Fruit fly (Drosophila melanogaster) whole organism, embryonic: Measurements from ENCODE around the gene CG34183.

ENCODE experiments used
- Aef1 ChIP-seq: fragments of 200-800 bp; sonication (Bioruptor generic); IDR thresholded peaks from 3 replicates; pipeline ENCODE4 v1.3.6; 2022; ENCODE audit warnings: missing biosample characterization, missing genetic modification characterization
- B-H2 ChIP-seq: fragments of 200-800 bp; sonication (Bioruptor generic); optimal IDR thresholded peaks from 2 replicates; lab custom pipeline; 2018; ENCODE audit warnings: missing biosample characterization, mild to moderate bottlenecking, missing genetic modification characterization
- BtbVII ChIP-seq: fragments of 200-800 bp; sonication (Bioruptor generic); optimal IDR thresholded peaks from 3 replicates; lab custom pipeline; 2017; ENCODE audit warnings: missing biosample characterization, mild to moderate bottlenecking, missing genetic modification characterization
- CG10979 ChIP-seq: fragments of 200-800 bp; sonication (Bioruptor generic); optimal IDR thresholded peaks from 2 replicates; lab custom pipeline; 2018; ENCODE audit warnings: missing biosample characterization, mild to moderate bottlenecking, missing genetic modification characterization, moderate library complexity
- CG12391 ChIP-seq: fragments of 200-800 bp; sonication (Bioruptor generic); optimal IDR thresholded peaks from 3 replicates; lab custom pipeline; 2018; ENCODE audit warnings: missing biosample characterization, mild to moderate bottlenecking, missing genetic modification characterization, moderate library complexity
- CG14860 ChIP-seq: fragments of 200-800 bp; sonication (Bioruptor generic); IDR thresholded peaks from 3 replicates; pipeline ENCODE4 v1.3.6; 2022; ENCODE audit warnings: missing biosample characterization, missing genetic modification characterization; ENCODE audit not compliant: partially characterized antibody
- CG15514 ChIP-seq: fragments of 200-800 bp; sonication (Bioruptor generic); optimal IDR thresholded peaks from 3 replicates; lab custom pipeline; 2017; ENCODE audit warnings: missing biosample characterization, missing genetic modification characterization, mild to moderate bottlenecking, moderate library complexity, missing genetic modification reagents
- CG31365 ChIP-seq: fragments of 200-800 bp; sonication (Bioruptor generic); optimal IDR thresholded peaks from 2 replicates; lab custom pipeline; 2018; ENCODE audit warnings: missing biosample characterization, mild to moderate bottlenecking, missing genetic modification characterization
- CG31441 ChIP-seq: fragments of 200-800 bp; sonication (Bioruptor generic); IDR thresholded peaks from 2 replicates; pipeline ENCODE4 v1.3.6; 2022; ENCODE audit warnings: missing biosample characterization, missing genetic modification characterization
- CG4404 ChIP-seq: fragments of 200-800 bp; sonication (Bioruptor generic); IDR thresholded peaks from 2 replicates; pipeline ENCODE4 v1.3.6; 2022; ENCODE audit warnings: missing biosample characterization, missing genetic modification characterization
- CG5180 ChIP-seq: fragments of 200-800 bp; sonication (Bioruptor generic); optimal IDR thresholded peaks from 3 replicates; lab custom pipeline; 2017; ENCODE audit warnings: missing biosample characterization, missing genetic modification characterization, mild to moderate bottlenecking, moderate library complexity, missing genetic modification reagents
- CG5245 ChIP-seq: fragments of 200-800 bp; sonication (Bioruptor generic); optimal IDR thresholded peaks from 3 replicates; lab custom pipeline; 2016; ENCODE audit warnings: missing biosample characterization, missing genetic modification characterization
- CG6272 ChIP-seq: fragments of 200-800 bp; sonication (Bioruptor generic); IDR thresholded peaks from 2 replicates; pipeline ENCODE4 v1.3.6; 2022; ENCODE audit warnings: missing biosample characterization, missing genetic modification characterization
- CG7786 ChIP-seq: fragments of 200-800 bp; sonication (Bioruptor generic); optimal IDR thresholded peaks from 2 replicates; lab custom pipeline; 2016; ENCODE audit warnings: missing biosample characterization, missing genetic modification characterization
- CG9727 ChIP-seq: fragments of 200-800 bp; sonication (Bioruptor generic); optimal IDR thresholded peaks from 3 replicates; lab custom pipeline; 2017; ENCODE audit warnings: missing biosample characterization, mild to moderate bottlenecking, missing genetic modification characterization
- CG9797 ChIP-seq: fragments of 200-800 bp; sonication (Bioruptor generic); optimal IDR thresholded peaks from 3 replicates; lab custom pipeline; 2018; ENCODE audit warnings: missing biosample characterization, mild to moderate bottlenecking, missing genetic modification characterization
- D ChIP-seq, 2 experiments: fragments of 200-800 bp in 1 of 2; fragments of >200 bp in 1 of 2; sonication (Bioruptor generic) in 1 of 2; optimal IDR thresholded peaks; 2 replicates in 1 of 2; 3 replicates in 1 of 2; lab custom pipeline; 2017; ENCODE audit warnings: mild to moderate bottlenecking in 1 of 2, missing biosample characterization in 1 of 2, missing genetic modification characterization in 1 of 2, missing genetic modification reagents in 1 of 2
- Deaf1 ChIP-seq: fragments of 200-800 bp; optimal IDR thresholded peaks from 3 replicates; lab custom pipeline; 2019; ENCODE audit warnings: missing biosample characterization, mild to moderate bottlenecking, missing genetic modification characterization, moderate library complexity
- Doc2 ChIP-seq: fragments of 200-800 bp; sonication (Bioruptor generic); IDR thresholded peaks from 2 replicates; pipeline ENCODE4 v1.3.6; 2022; ENCODE audit warnings: missing biosample characterization, missing genetic modification characterization
- Doc3 ChIP-seq: fragments of 200-800 bp; sonication (Bioruptor generic); IDR thresholded peaks from 3 replicates; pipeline ENCODE4 v1.3.6; 2022; ENCODE audit warnings: missing biosample characterization, missing genetic modification characterization; ENCODE audit not compliant: partially characterized antibody
- ERR ChIP-seq: fragments of 200-800 bp; sonication (Bioruptor generic); optimal IDR thresholded peaks from 2 replicates; lab custom pipeline; 2016; ENCODE audit warnings: missing biosample characterization, missing genetic modification characterization
- Elba2 ChIP-seq: fragments of 200-800 bp; sonication (Bioruptor generic); optimal IDR thresholded peaks from 3 replicates; lab custom pipeline; 2016; ENCODE audit warnings: missing biosample characterization, missing genetic modification characterization
- H15 ChIP-seq: fragments of 200-800 bp; sonication (Bioruptor generic); IDR thresholded peaks from 3 replicates; pipeline ENCODE4 v1.3.6; 2022; ENCODE audit warnings: missing biosample characterization, missing genetic modification characterization
- Hr51 ChIP-seq, 2 experiments: fragments of 200-800 bp; sonication (Bioruptor generic); optimal IDR thresholded peaks; 2 replicates in 1 of 2; 3 replicates in 1 of 2; lab custom pipeline; 2016 to 2018; ENCODE audit warnings: missing biosample characterization in 2 of 2, missing genetic modification characterization in 2 of 2, mild to moderate bottlenecking in 1 of 2, moderate library complexity in 1 of 2
- Med ChIP-seq: fragments of 200-800 bp; sonication (Bioruptor generic); peaks from one replicate; lab custom pipeline; 2016; ENCODE audit warnings: missing biosample characterization, missing genetic modification characterization, mild to moderate bottlenecking, inconsistent platforms, moderate library complexity
- Nf-YB ChIP-seq: fragments of 200-800 bp; sonication (Bioruptor generic); optimal IDR thresholded peaks from 3 replicates; lab custom pipeline; 2019; ENCODE audit warnings: missing biosample characterization, mild to moderate bottlenecking, missing genetic modification characterization, moderate library complexity
- Rfx ChIP-seq: fragments of 200-800 bp; sonication (Bioruptor generic); IDR thresholded peaks from 2 replicates; pipeline ENCODE4 v1.3.6; 2022; ENCODE audit warnings: missing biosample characterization, missing genetic modification characterization
- Sin3A ChIP-seq: fragments of >200 bp; optimal IDR thresholded peaks from 2 replicates; lab custom pipeline; 2018
- Sox102F ChIP-seq: fragments of 200-800 bp; sonication (Bioruptor generic); optimal IDR thresholded peaks from 2 replicates; lab custom pipeline; 2018; ENCODE audit warnings: missing biosample characterization, mild to moderate bottlenecking, missing genetic modification characterization, moderate library complexity
- Ssrp ChIP-seq: fragments of 200-800 bp; sonication (Bioruptor generic); optimal IDR thresholded peaks from 2 replicates; lab custom pipeline; 2018; ENCODE audit warnings: missing biosample characterization, mild to moderate bottlenecking, missing genetic modification characterization, moderate library complexity
- TFAM ChIP-seq: fragments of 200-800 bp; sonication (Bioruptor generic); optimal IDR thresholded peaks from 2 replicates; lab custom pipeline; 2017; ENCODE audit warnings: missing biosample characterization, missing genetic modification characterization, inconsistent platforms
- Xbp1 ChIP-seq: fragments of 200-800 bp; sonication (Bioruptor generic); optimal IDR thresholded peaks from 3 replicates; lab custom pipeline; 2016; ENCODE audit warnings: missing biosample characterization, mild to moderate bottlenecking, missing genetic modification characterization
- cas ChIP-seq: fragments of 200-800 bp; sonication (Bioruptor generic); IDR thresholded peaks from 2 replicates; pipeline ENCODE4 v1.3.6; 2022; ENCODE audit warnings: missing biosample characterization, missing genetic modification characterization
- caup ChIP-seq: fragments of 200-800 bp; sonication (Bioruptor generic); optimal IDR thresholded peaks from 3 replicates; lab custom pipeline; 2017; ENCODE audit warnings: missing biosample characterization, mild to moderate bottlenecking, missing genetic modification characterization, moderate library complexity; ENCODE audit not compliant: severe bottlenecking
- dati ChIP-seq: fragments of 200-800 bp; sonication (Bioruptor generic); IDR thresholded peaks from 2 replicates; pipeline ENCODE4 v1.3.6; 2022; ENCODE audit warnings: missing biosample characterization, missing genetic modification characterization
- dmrt11E ChIP-seq: fragments of 200-800 bp; sonication (Bioruptor generic); optimal IDR thresholded peaks from 3 replicates; lab custom pipeline; 2018; ENCODE audit warnings: missing biosample characterization, mild to moderate bottlenecking, missing genetic modification characterization, moderate library complexity
- exex ChIP-seq: fragments of 200-800 bp; sonication (Bioruptor generic); optimal IDR thresholded peaks from 4 replicates; lab custom pipeline; 2018; ENCODE audit warnings: missing biosample characterization, mild to moderate bottlenecking, missing genetic modification characterization, moderate library complexity
- fu2 ChIP-seq: fragments of 200-800 bp; sonication (Bioruptor generic); optimal IDR thresholded peaks from 2 replicates; lab custom pipeline; 2016; ENCODE audit warnings: missing biosample characterization, missing genetic modification characterization
- grau ChIP-seq: fragments of 200-800 bp; optimal IDR thresholded peaks from 3 replicates; lab custom pipeline; 2019; ENCODE audit warnings: missing biosample characterization, mild to moderate bottlenecking, missing genetic modification characterization, moderate library complexity
- ind ChIP-seq: fragments of 200-800 bp; sonication (Bioruptor generic); optimal IDR thresholded peaks from 3 replicates; lab custom pipeline; 2016; ENCODE audit warnings: missing biosample characterization, missing genetic modification characterization
- kah ChIP-seq: fragments of 200-800 bp; sonication (Bioruptor generic); optimal IDR thresholded peaks from 2 replicates; lab custom pipeline; 2018; ENCODE audit warnings: missing biosample characterization, mild to moderate bottlenecking, missing genetic modification characterization
- nerfin-1 ChIP-seq: fragments of 200-800 bp; sonication (Bioruptor generic); optimal IDR thresholded peaks from 3 replicates; lab custom pipeline; 2019; ENCODE audit warnings: missing biosample characterization, mild to moderate bottlenecking, missing genetic modification characterization, moderate library complexity
- nom ChIP-seq: fragments of 200-800 bp; sonication (Bioruptor generic); optimal IDR thresholded peaks from 2 replicates; lab custom pipeline; 2017; ENCODE audit warnings: missing biosample characterization, missing genetic modification characterization, mild to moderate bottlenecking, moderate library complexity, missing genetic modification reagents
- pb ChIP-seq: fragments of 200-800 bp; sonication (Bioruptor generic); optimal IDR thresholded peaks from 3 replicates; lab custom pipeline; 2016; ENCODE audit warnings: missing biosample characterization, missing genetic modification characterization
- prd ChIP-seq, 3 experiments: fragments of >200 bp in 2 of 3; fragments of 200-800 bp in 1 of 3; sonication (Bioruptor generic) in 1 of 3; optimal IDR thresholded peaks in 2 of 3; IDR thresholded peaks in 1 of 3; 2 replicates in 2 of 3; 3 replicates in 1 of 3; pipeline versions ENCODE4 v1.3.6 to Lab custom; 2017 to 2022; ENCODE audit warnings: missing biosample characterization in 1 of 3, missing genetic modification characterization in 1 of 3
- shn ChIP-seq: fragments of 200-800 bp; sonication (Bioruptor generic); optimal IDR thresholded peaks from 3 replicates; lab custom pipeline; 2016; ENCODE audit warnings: missing biosample characterization, missing genetic modification characterization
- tio ChIP-seq: fragments of 200-800 bp; sonication (Bioruptor generic); optimal IDR thresholded peaks from 2 replicates; lab custom pipeline; 2017; ENCODE audit warnings: missing biosample characterization, missing genetic modification characterization, inconsistent platforms
- ttk ChIP-seq: fragments of 200-800 bp; sonication (Bioruptor generic); IDR thresholded peaks from 2 replicates; pipeline ENCODE4 v2.1.2; 2022; ENCODE audit warnings: missing biosample characterization, missing genetic modification characterization
- wek ChIP-seq: fragments of 200-800 bp; sonication (Bioruptor generic); optimal IDR thresholded peaks from 3 replicates; lab custom pipeline; 2018; ENCODE audit warnings: missing biosample characterization, mild to moderate bottlenecking, missing genetic modification characterization, moderate library complexity
- yki ChIP-seq: fragments of >200 bp; optimal IDR thresholded peaks from 3 replicates; lab custom pipeline; 2018

The CG34183 gene

DNA sequence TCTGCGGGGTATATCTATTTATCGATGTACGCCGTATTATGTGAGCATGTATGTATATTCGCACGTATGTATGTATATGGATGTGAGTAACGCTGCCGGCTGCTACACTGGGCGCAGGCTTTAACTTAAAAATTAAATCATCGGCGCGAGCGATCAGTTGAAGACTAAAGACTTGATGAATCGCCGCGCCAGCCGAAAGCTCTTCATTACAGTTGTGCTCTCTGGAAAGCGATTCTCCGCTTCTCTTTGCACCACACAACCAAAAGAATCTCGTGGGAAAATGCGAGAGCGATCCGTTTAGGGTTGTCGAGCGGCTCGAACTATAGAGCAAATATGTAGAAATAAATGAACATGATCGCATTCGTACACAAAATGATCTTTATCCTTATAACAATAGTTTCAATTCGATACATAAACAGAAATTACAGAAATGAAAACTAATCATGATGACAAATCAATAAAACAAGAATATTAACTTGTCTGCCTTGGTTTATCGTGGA, 17.9 kb upstream of the CG34183 start, which contains the start of gene CG13124 (continued):
- TF ChIP-seq Sox102F (GFP tag; lab: Kevin White, UChicago) (peak; percentile 4), grau (tag; lab: Kevin White, UChicago) (peak; percentile 32), TFAM (no peak), D (optimal IDR thresholded peaks at IDR 0.05; lab: Kevin White, UChicago) (no peak), D (GFP tag; optimal IDR thresholded peaks at IDR 0.05; lab: Kevin White, UChicago) (no peak), prd (optimal IDR thresholded peaks at IDR 0.05; lab: Kevin White, UChicago) (no peak), prd (GFP tag; IDR thresholded peaks at IDR 0.05; lab: Robert Waterston, UW) (no peak), CG9797 (no peak), CG15514 (GFP tag; lab: Kevin White, UChicago) (peak; percentile 43), shn (GFP tag; lab: Kevin White, UChicago) (no peak), fu2 (GFP tag; lab: Kevin White, UChicago) (no peak), ttk (no peak), Med (GFP tag; lab: Kevin White, UChicago) (peak; percentile 34), Elba2 (no peak), kah (GFP tag; lab: Kevin White, UChicago) (no peak), dmrt11E (tag; lab: Kevin White, UChicago) (no peak), nerfin-1 (no peak), Nf-YB (GFP tag; lab: Kevin White, UChicago) (no peak), B-H2 (GFP tag; lab: Kevin White, UChicago) (peak; percentile 17), Doc2 (GFP tag; lab: Robert Waterston, UW) (no peak), CG4404 (GFP tag; lab: Robert Waterston, UW) (no peak), Xbp1 (GFP tag; lab: Kevin White, UChicago) (no peak), CG14860 (GFP tag; lab: Robert Waterston, UW) (no peak), CG6272 (GFP tag; lab: Robert Waterston, UW) (no peak), dati (no peak), CG10979 (tag; lab: Kevin White, UChicago) (no peak), BtbVII (GFP tag; lab: Kevin White, UChicago) (peak; percentile 60), yki (lab: Kevin White, UChicago) (no peak), Hr51 (GFP tag; optimal IDR thresholded peaks at IDR 0.05; lab: Kevin White, UChicago) (peak in 1 of 2 experiments; percentile 27), Aef1 (GFP tag; lab: Robert Waterston, UW) (no peak), CG7786 (no peak), CG12391 (peak; percentile 5), Deaf1 (tag; lab: Kevin White, UChicago) (peak; percentile 34), H15 (GFP tag; lab: Robert Waterston, UW) (no peak), Rfx (GFP tag; lab: Robert Waterston, UW) (peak; percentile 74), CG5245 (no peak), CG5180 (GFP tag; lab: Kevin White, UChicago) (no peak), ERR (peak; percentile 18), Sin3A (no peak), CG31441 (GFP tag; lab: Robert Waterston, UW) (no peak), CG31365 (tag; lab: Kevin White, UChicago) (peak; percentile 40), cas (GFP tag; lab: Robert Waterston, UW) (no peak), Doc3 (GFP tag; lab: Robert Waterston, UW) (no peak), exex (no peak), Ssrp (no peak), tio (GFP tag; lab: Kevin White, UChicago) (no peak), caup (no peak), CG9727 (GFP tag; lab: Kevin White, UChicago) (no peak), ind (GFP tag; lab: Kevin White, UChicago) (peak; percentile 0), pb (GFP tag; lab: Kevin White, UChicago) (no peak), wek (GFP tag; lab: Kevin White, UChicago) (peak; percentile 21), nom (peak; percentile 61)
